Fruit fly (Drosophila melanogaster) whole organism, embryonic: Measurements from ENCODE around the gene Sk1.

Experiments used
- Adf1 ChIP-seq: fragments of 200-800 bp; sonication (Bioruptor generic); IDR thresholded peaks from 2 replicates; pipeline ENCODE4 v1.3.6; 2022; ENCODE audit warnings: missing biosample characterization, missing genetic modification characterization
- BEAF-32 ChIP-seq: fragments of 200-800 bp; sonication (Bioruptor generic); optimal IDR thresholded peaks from 3 replicates; lab custom pipeline; 2017; ENCODE audit warnings: missing biosample characterization, missing genetic modification characterization, mild to moderate bottlenecking, moderate library complexity, missing genetic modification reagents
- Bdp1 ChIP-seq: fragments of 200-800 bp; sonication (Bioruptor generic); optimal IDR thresholded peaks from 3 replicates; lab custom pipeline; 2016; ENCODE audit warnings: missing biosample characterization, missing genetic modification characterization
- C15 ChIP-seq: fragments of 200-800 bp; sonication (Bioruptor generic); IDR thresholded peaks from 3 replicates; pipeline ENCODE4 v1.3.6; 2022; ENCODE audit warnings: missing biosample characterization, missing genetic modification characterization
- CG10267 ChIP-seq: fragments of 200-800 bp; sonication (Bioruptor generic); optimal IDR thresholded peaks from 2 replicates; lab custom pipeline; 2018; ENCODE audit warnings: missing biosample characterization, mild to moderate bottlenecking, missing genetic modification characterization, moderate library complexity
- CG12769 ChIP-seq: fragments of 200-800 bp; sonication (Bioruptor generic); optimal IDR thresholded peaks from 2 replicates; lab custom pipeline; 2019; ENCODE audit warnings: missing biosample characterization, mild to moderate bottlenecking, missing genetic modification characterization, moderate library complexity
- CG12942 ChIP-seq: fragments of 200-800 bp; sonication (Bioruptor generic); optimal IDR thresholded peaks from 3 replicates; lab custom pipeline; 2016; ENCODE audit warnings: missing biosample characterization, missing genetic modification characterization
- CG13296 ChIP-seq: fragments of 200-800 bp; sonication (Bioruptor generic); optimal IDR thresholded peaks from 3 replicates; lab custom pipeline; 2018; ENCODE audit warnings: missing biosample characterization, mild to moderate bottlenecking, missing genetic modification characterization
- CG13424 ChIP-seq: fragments of 200-800 bp; sonication (Bioruptor generic); optimal IDR thresholded peaks from 2 replicates; lab custom pipeline; 2019; ENCODE audit warnings: missing biosample characterization, mild to moderate bottlenecking, missing genetic modification characterization, moderate library complexity
- CG17328 ChIP-seq: fragments of 200-800 bp; sonication (Bioruptor generic); IDR thresholded peaks from 2 replicates; pipeline ENCODE4 v1.3.6; 2022; ENCODE audit warnings: missing biosample characterization, missing genetic modification characterization
- CG17912 ChIP-seq: fragments of 200-800 bp; sonication (Bioruptor generic); optimal IDR thresholded peaks from 2 replicates; lab custom pipeline; 2018; ENCODE audit warnings: missing biosample characterization, mild to moderate bottlenecking, missing genetic modification characterization
- CG1792 ChIP-seq: fragments of 200-800 bp; sonication (Bioruptor generic); optimal IDR thresholded peaks from 2 replicates; lab custom pipeline; 2016; ENCODE audit warnings: missing biosample characterization, missing genetic modification characterization
- CG31441 ChIP-seq: fragments of 200-800 bp; sonication (Bioruptor generic); IDR thresholded peaks from 2 replicates; pipeline ENCODE4 v1.3.6; 2022; ENCODE audit warnings: missing biosample characterization, missing genetic modification characterization
- CG7839 ChIP-seq: fragments of 200-800 bp; sonication (Bioruptor generic); optimal IDR thresholded peaks from 3 replicates; lab custom pipeline; 2018; ENCODE audit warnings: missing biosample characterization, mild to moderate bottlenecking, missing genetic modification characterization, moderate library complexity
- CG8089 ChIP-seq: fragments of 200-800 bp; sonication (Bioruptor generic); optimal IDR thresholded peaks from 3 replicates; lab custom pipeline; 2016; ENCODE audit warnings: missing biosample characterization, missing genetic modification characterization
- CG8359 ChIP-seq: fragments of 200-800 bp; sonication (Bioruptor generic); optimal IDR thresholded peaks from 2 replicates; lab custom pipeline; 2017; ENCODE audit warnings: missing biosample characterization, mild to moderate bottlenecking, missing genetic modification characterization, borderline replicate concordance
- CG8924 ChIP-seq: fragments of 200-800 bp; optimal IDR thresholded peaks from 3 replicates; lab custom pipeline; 2019; ENCODE audit warnings: missing biosample characterization, mild to moderate bottlenecking, missing genetic modification characterization, moderate library complexity
- CrebB ChIP-seq: fragments of 200-800 bp; sonication (Bioruptor generic); optimal IDR thresholded peaks from 3 replicates; lab custom pipeline; 2018; ENCODE audit warnings: missing biosample characterization, mild to moderate bottlenecking, missing genetic modification characterization
- D ChIP-seq, 2 experiments: fragments of 200-800 bp in 1 of 2; fragments of >200 bp in 1 of 2; sonication (Bioruptor generic) in 1 of 2; optimal IDR thresholded peaks; 2 replicates in 1 of 2; 3 replicates in 1 of 2; lab custom pipeline; 2017; ENCODE audit warnings: mild to moderate bottlenecking in 1 of 2, missing biosample characterization in 1 of 2, missing genetic modification characterization in 1 of 2, missing genetic modification reagents in 1 of 2
- Drgx ChIP-seq: fragments of 200-800 bp; sonication (Bioruptor generic); IDR thresholded peaks from 2 replicates; pipeline ENCODE4 v1.3.6; 2022; ENCODE audit warnings: missing biosample characterization, missing genetic modification characterization
- HLHmδ ChIP-seq: fragments of 200-800 bp; sonication (Bioruptor generic); optimal IDR thresholded peaks from 2 replicates; lab custom pipeline; 2018; ENCODE audit warnings: missing biosample characterization, mild to moderate bottlenecking, missing genetic modification characterization, moderate library complexity
- MESR4 ChIP-seq: fragments of 200-800 bp; sonication (Bioruptor generic); optimal IDR thresholded peaks from 2 replicates; lab custom pipeline; 2018; ENCODE audit warnings: missing biosample characterization, mild to moderate bottlenecking, missing genetic modification characterization, moderate library complexity
- Mrtf ChIP-seq: fragments of 200-800 bp; sonication (Bioruptor generic); IDR thresholded peaks from 3 replicates; pipeline ENCODE4 v1.3.6; 2022; ENCODE audit warnings: missing biosample characterization, missing genetic modification characterization
- Myb ChIP-seq: fragments of 200-800 bp; sonication (Bioruptor generic); optimal IDR thresholded peaks from 2 replicates; lab custom pipeline; 2016; ENCODE audit warnings: missing biosample characterization, missing genetic modification characterization
- NC2α ChIP-seq: fragments of 200-800 bp; sonication (Bioruptor generic); optimal IDR thresholded peaks from 2 replicates; lab custom pipeline; 2016; ENCODE audit warnings: missing biosample characterization, missing genetic modification characterization
- Neu2 ChIP-seq: fragments of 200-800 bp; sonication (Bioruptor generic); optimal IDR thresholded peaks from 3 replicates; lab custom pipeline; 2016; ENCODE audit warnings: missing biosample characterization, missing genetic modification characterization, borderline replicate concordance
- Opbp ChIP-seq: fragments of 200-800 bp; sonication (Bioruptor generic); IDR thresholded peaks from 3 replicates; pipeline ENCODE4 v1.3.6; 2022; ENCODE audit warnings: missing biosample characterization, missing genetic modification characterization; ENCODE audit not compliant: partially characterized antibody
- Ptx1 ChIP-seq: fragments of 200-800 bp; sonication (Bioruptor generic); IDR thresholded peaks from 2 replicates; pipeline ENCODE4 v1.3.6; 2022; ENCODE audit warnings: missing biosample characterization, missing genetic modification characterization
- Side ChIP-seq: fragments of 200-800 bp; sonication (Bioruptor generic); optimal IDR thresholded peaks from 2 replicates; lab custom pipeline; 2016; ENCODE audit warnings: missing biosample characterization, missing genetic modification characterization
- Sin3A ChIP-seq: fragments of >200 bp; optimal IDR thresholded peaks from 2 replicates; lab custom pipeline; 2018
- Tbp ChIP-seq: fragments of >200 bp; optimal IDR thresholded peaks from 2 replicates; lab custom pipeline; 2018; ENCODE audit warnings: missing biosample characterization, missing genetic modification characterization
- ab ChIP-seq: fragments of 200-800 bp; sonication (Bioruptor generic); optimal IDR thresholded peaks from 2 replicates; lab custom pipeline; 2016; ENCODE audit warnings: missing biosample characterization, missing genetic modification characterization
- abd-A ChIP-seq: fragments of 200-800 bp; sonication (Bioruptor generic); optimal IDR thresholded peaks from 3 replicates; lab custom pipeline; 2019; ENCODE audit warnings: missing biosample characterization, mild to moderate bottlenecking, missing genetic modification characterization, moderate library complexity
- amos ChIP-seq: fragments of 200-800 bp; sonication (Bioruptor generic); IDR thresholded peaks from 2 replicates; pipeline ENCODE4 v1.3.6; 2022; ENCODE audit warnings: missing biosample characterization, missing genetic modification characterization; ENCODE audit not compliant: partially characterized antibody
- ase ChIP-seq: fragments of 200-800 bp; sonication (Bioruptor generic); IDR thresholded peaks from 3 replicates; pipeline ENCODE4 v1.3.6; 2022; ENCODE audit warnings: missing biosample characterization, missing genetic modification characterization
- cad ChIP-seq: fragments of >200 bp; optimal IDR thresholded peaks from 2 replicates; lab custom pipeline; 2017; ENCODE audit warnings: missing biosample characterization, missing genetic modification characterization
- caup ChIP-seq: fragments of 200-800 bp; sonication (Bioruptor generic); optimal IDR thresholded peaks from 3 replicates; lab custom pipeline; 2017; ENCODE audit warnings: missing biosample characterization, mild to moderate bottlenecking, missing genetic modification characterization, moderate library complexity; ENCODE audit not compliant: severe bottlenecking
- corto ChIP-seq: fragments of 200-800 bp; sonication (Bioruptor generic); optimal IDR thresholded peaks from 2 replicates; lab custom pipeline; 2016; ENCODE audit warnings: missing biosample characterization, mild to moderate bottlenecking, missing genetic modification characterization, moderate library complexity
- croc ChIP-seq: fragments of 200-800 bp; sonication (Bioruptor generic); conservative IDR thresholded peaks from 3 replicates; pipeline ENCODE4 v1.3.6; 2022; ENCODE audit warnings: missing biosample characterization, missing genetic modification characterization
- dm ChIP-seq: fragments of 200-800 bp; sonication (Bioruptor generic); optimal IDR thresholded peaks from 3 replicates; lab custom pipeline; 2016; ENCODE audit warnings: missing biosample characterization, missing genetic modification characterization
- esg ChIP-seq: fragments of 200-800 bp; sonication (Bioruptor generic); conservative IDR thresholded peaks from 2 replicates; pipeline ENCODE4 v1.3.6; 2022; ENCODE audit warnings: missing biosample characterization, missing genetic modification characterization
- gcm2 ChIP-seq: fragments of 200-800 bp; sonication (Bioruptor generic); optimal IDR thresholded peaks from 2 replicates; lab custom pipeline; 2016; ENCODE audit warnings: missing biosample characterization, missing genetic modification characterization
- kah ChIP-seq: fragments of 200-800 bp; sonication (Bioruptor generic); optimal IDR thresholded peaks from 2 replicates; lab custom pipeline; 2018; ENCODE audit warnings: missing biosample characterization, mild to moderate bottlenecking, missing genetic modification characterization
- luna ChIP-seq: fragments of 200-800 bp; sonication (Bioruptor generic); optimal IDR thresholded peaks from 2 replicates; lab custom pipeline; 2016; ENCODE audit warnings: missing biosample characterization, missing genetic modification characterization
- shn ChIP-seq: fragments of 200-800 bp; sonication (Bioruptor generic); optimal IDR thresholded peaks from 3 replicates; lab custom pipeline; 2016; ENCODE audit warnings: missing biosample characterization, missing genetic modification characterization
- sr ChIP-seq: fragments of 200-800 bp; sonication (Bioruptor generic); IDR thresholded peaks from 3 replicates; pipeline ENCODE4 v1.3.6; 2022; ENCODE audit warnings: missing biosample characterization, missing genetic modification characterization
- toy ChIP-seq: fragments of 200-800 bp; sonication (Bioruptor generic); IDR thresholded peaks from 2 replicates; pipeline ENCODE4 v1.3.6; 2022; ENCODE audit warnings: missing biosample characterization, missing genetic modification characterization
- tx ChIP-seq: fragments of 200-800 bp; sonication (Bioruptor generic); optimal IDR thresholded peaks from 2 replicates; lab custom pipeline; 2016; ENCODE audit warnings: missing biosample characterization, missing genetic modification characterization
- vvl ChIP-seq: fragments of 200-800 bp; sonication (Bioruptor generic); IDR thresholded peaks from 2 replicates; pipeline ENCODE4 v1.3.6; 2022; ENCODE audit warnings: missing biosample characterization, missing genetic modification characterization

Gene Sk1

DNA sequence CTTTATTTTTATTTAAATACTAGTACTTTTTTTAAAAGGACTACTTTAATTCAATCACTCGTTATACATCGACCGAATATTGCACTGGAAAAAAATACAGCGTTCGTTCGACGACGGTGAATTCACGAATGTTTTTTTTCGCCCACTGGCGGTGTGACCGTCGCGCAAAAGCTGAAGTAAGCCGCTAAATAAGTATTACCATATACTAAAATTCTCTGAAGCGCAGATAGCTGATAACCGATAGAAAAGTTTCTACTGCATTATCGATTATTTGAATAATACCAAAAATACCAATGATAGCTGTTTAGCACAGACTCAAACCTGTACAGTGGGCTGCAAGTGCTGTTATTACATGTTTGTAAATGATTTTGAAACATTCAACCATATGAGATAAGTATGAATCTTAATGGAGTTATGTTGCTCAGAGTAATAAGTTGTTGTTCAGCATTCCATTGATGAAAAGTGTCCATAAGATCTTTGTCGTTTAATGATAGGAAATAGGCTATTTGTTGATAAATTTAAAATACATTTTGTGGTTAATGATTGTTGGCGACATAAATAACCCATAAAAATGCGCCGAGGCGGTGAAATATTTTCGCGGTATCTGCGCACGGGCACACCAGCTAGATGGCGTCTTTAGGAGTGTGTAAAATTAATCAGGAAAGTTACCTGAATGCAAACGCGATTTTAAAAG is 12.0 kb downstream of the Sk1 start, which contains the start of the genes Evi5 and HP5 (continued):
- TF ChIP-seq CG8359 (GFP tag; lab: Kevin White, UChicago) = no peak
- TF ChIP-seq sr (GFP tag; lab: Robert Waterston, UW) = no peak
- no peak for TF ChIP-seq caup (GFP tag; lab: Kevin White, UChicago)
- peak; percentile 69 for TF ChIP-seq CG7839 (tag; lab: Kevin White, UChicago)
- TF ChIP-seq CG12769 (tag; lab: Kevin White, UChicago) = peak; percentile 44
- TF ChIP-seq MESR4 = peak; percentile 63
- TF ChIP-seq C15 = no peak
- TF ChIP-seq croc (GFP tag; lab: Robert Waterston, UW) = no peak
- peak; percentile 14 for TF ChIP-seq CG8924 (tag; lab: Kevin White, UChicago)
- TF ChIP-seq corto (GFP tag; lab: Kevin White, UChicago) = no peak
- TF ChIP-seq Mrtf (GFP tag; lab: Robert Waterston, UW) = peak; percentile 65; the same call in 1 of the 3 replicates
- TF ChIP-seq dm = peak; percentile 28
- TF ChIP-seq abd-A (tag; lab: Kevin White, UChicago) = peak; percentile 18
- TF ChIP-seq Ptx1 (GFP tag; lab: Robert Waterston, UW) = peak; percentile 72
- no peak for TF ChIP-seq CG13296 (GFP tag; lab: Kevin White, UChicago)
- TF ChIP-seq luna (GFP tag; lab: Kevin White, UChicago) = peak; percentile 6
- TF ChIP-seq HLHmδ (GFP tag; lab: Kevin White, UChicago) = no peak
- peak; percentile 72 for TF ChIP-seq BEAF-32 (GFP tag; lab: Kevin White, UChicago)
- peak; percentile 17; the same call in 1 of the 3 replicates for TF ChIP-seq Opbp (GFP tag; lab: Robert Waterston, UW)
- peak; percentile 55 for TF ChIP-seq Myb
- TF ChIP-seq Bdp1 = no peak
- peak; percentile 29; the same call in 1 of the 2 replicates for TF ChIP-seq vvl (GFP tag; lab: Robert Waterston, UW)
- TF ChIP-seq esg (GFP tag; lab: Robert Waterston, UW) = peak; percentile 63
- TF ChIP-seq Sin3A = peak; percentile 80
- TF ChIP-seq Drgx (GFP tag; lab: Robert Waterston, UW) = no peak; the same call in 1 of the 2 replicates
- no peak for TF ChIP-seq D (optimal IDR thresholded peaks at IDR 0.05; lab: Kevin White, UChicago)
- TF ChIP-seq D (GFP tag; optimal IDR thresholded peaks at IDR 0.05; lab: Kevin White, UChicago) = no peak
- TF ChIP-seq ase (GFP tag; lab: Robert Waterston, UW) = peak; percentile 53; the same call in 1 of the 3 replicates
- TF ChIP-seq ab = peak; percentile 24
- TF ChIP-seq tx (GFP tag; lab: Kevin White, UChicago) = no peak
- TF ChIP-seq amos (GFP tag; lab: Robert Waterston, UW) = peak; percentile 64
- TF ChIP-seq kah (GFP tag; lab: Kevin White, UChicago) = no peak
- no peak for TF ChIP-seq cad (GFP tag; lab: Kevin White, UChicago)
- peak; percentile 20 for TF ChIP-seq CG12942 (GFP tag; lab: Kevin White, UChicago)
- TF ChIP-seq Neu2 = no peak
- TF ChIP-seq CG13424 (tag; lab: Kevin White, UChicago) = peak; percentile 33
- TF ChIP-seq CG17912 (GFP tag; lab: Kevin White, UChicago) = no peak
- peak; percentile 41; the same call in 1 of the 2 replicates for TF ChIP-seq CG17328 (GFP tag; lab: Robert Waterston, UW)
- peak; percentile 48 for TF ChIP-seq CG1792 (GFP tag; lab: Kevin White, UChicago)
- peak; percentile 33 for TF ChIP-seq CG10267
- TF ChIP-seq CG31441 (GFP tag; lab: Robert Waterston, UW) = no peak
- no peak for TF ChIP-seq gcm2 (GFP tag; lab: Kevin White, UChicago)
- TF ChIP-seq NC2α = no peak
- TF ChIP-seq CG8089 (GFP tag; lab: Kevin White, UChicago) = peak; percentile 9
- TF ChIP-seq toy (GFP tag; lab: Robert Waterston, UW) = no peak; the same call in 1 of the 2 replicates
- TF ChIP-seq Tbp (GFP tag; lab: Kevin White, UChicago) = no peak
- TF ChIP-seq Side = peak; percentile 5
- TF ChIP-seq shn (GFP tag; lab: Kevin White, UChicago) = peak; percentile 57
- no peak; the same call in 1 of the 2 replicates for TF ChIP-seq Adf1 (GFP tag; lab: Robert Waterston, UW)
- no peak for TF ChIP-seq CrebB (tag; lab: Kevin White, UChicago)
